Comparison of ENCODE assay signal across 1 fruit fly cellular context in the genomic region with DNA sequence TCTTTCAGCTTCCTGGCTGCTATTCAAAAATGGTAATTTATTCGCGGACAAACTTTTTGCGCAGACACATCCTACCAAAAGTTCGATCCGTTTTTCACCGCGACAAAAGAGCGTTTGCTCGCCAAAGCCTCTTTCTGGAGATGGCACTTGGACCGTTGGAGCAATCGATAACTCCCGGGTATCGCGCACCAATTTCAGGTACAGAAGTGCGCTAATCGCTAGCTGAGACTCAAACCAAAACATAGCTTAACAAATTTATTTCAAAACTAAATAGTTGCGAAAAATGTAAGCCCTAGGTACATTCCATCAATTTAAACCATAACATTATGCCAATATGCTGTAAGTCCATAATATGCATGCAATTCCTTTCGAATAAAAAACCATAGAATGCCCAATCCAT.
TF ChIP-seq lines count a peak whose summit lies in the region.

TSS of gene toc (minus strand) at position 78 of the 400 bp plus-strand sequence.

TF ChIP-seq in whole organism, embryonic, 481 proteins besides CTCF, POLR2A, EP300 and RAD21 (continued from another document and continues in another):
- TF ChIP-seq CG9817 (tag; optimal IDR thresholded peaks at IDR 0.05; lab: Kevin White, UChicago) (no peak), CG13894 (tag; optimal IDR thresholded peaks at IDR 0.05; lab: Kevin White, UChicago) (peak; percentile 5), row (GFP tag; IDR thresholded peaks at IDR 0.05; lab: Robert Waterston, UW) (peak; percentile 34; the same call in 1 of the 3 replicates), Dip2 (GFP tag; IDR thresholded peaks at IDR 0.05; lab: Robert Waterston, UW) (no peak), CG17385 (GFP tag; optimal IDR thresholded peaks at IDR 0.05; lab: Kevin White, UChicago) (no peak), CG15601 (tag; optimal IDR thresholded peaks at IDR 0.05; lab: Kevin White, UChicago) (peak; percentile 14), Ptx1 (GFP tag; IDR thresholded peaks at IDR 0.05; lab: Robert Waterston, UW) (no peak), CG18476 (GFP tag; optimal IDR thresholded peaks at IDR 0.05; lab: Kevin White, UChicago) (no peak), sug (tag; optimal IDR thresholded peaks at IDR 0.05; lab: Kevin White, UChicago) (peak; percentile 10), tin (GFP tag; optimal IDR thresholded peaks at IDR 0.05; lab: Kevin White, UChicago) (no peak), fd96Cb (tag; optimal IDR thresholded peaks at IDR 0.05; lab: Kevin White, UChicago) (no peak), Dp (GFP tag; optimal IDR thresholded peaks at IDR 0.05; lab: Kevin White, UChicago) (peak; percentile 56), CG18011 (GFP tag; optimal IDR thresholded peaks at IDR 0.05; lab: Kevin White, UChicago) (no peak), CG10654 (GFP tag; optimal IDR thresholded peaks at IDR 0.05; lab: Kevin White, UChicago) (no peak), sr (GFP tag; IDR thresholded peaks at IDR 0.05; lab: Robert Waterston, UW) (no peak), Hr3 (GFP tag; optimal IDR thresholded peaks at IDR 0.05; lab: Kevin White, UChicago) (no peak), br (optimal IDR thresholded peaks at IDR 0.05; lab: Kevin White, UChicago) (no peak), HLH3B (GFP tag; IDR thresholded peaks at IDR 0.05; lab: Robert Waterston, UW) (no peak), Awh (GFP tag; IDR thresholded peaks at IDR 0.05; lab: Robert Waterston, UW) (no peak), ind (GFP tag; optimal IDR thresholded peaks at IDR 0.05; lab: Kevin White, UChicago) (no peak), luna (GFP tag; optimal IDR thresholded peaks at IDR 0.05; lab: Kevin White, UChicago) (no peak), so (GFP tag; IDR thresholded peaks at IDR 0.05; lab: Robert Waterston, UW) (no peak), bsh (GFP tag; optimal IDR thresholded peaks at IDR 0.05; lab: Kevin White, UChicago) (no peak), Ets65A (GFP tag; lab: Kevin White, UChicago) (no peak), CG14667 (GFP tag; IDR thresholded peaks at IDR 0.05; lab: Robert Waterston, UW) (no peak), CG7556 (GFP tag; optimal IDR thresholded peaks at IDR 0.05; lab: Kevin White, UChicago) (no peak), exex (tag; optimal IDR thresholded peaks at IDR 0.05; lab: Kevin White, UChicago) (peak; percentile 20), CG3847 (GFP tag; IDR thresholded peaks at IDR 0.05; lab: Robert Waterston, UW) (no peak), H2.0 (GFP tag; IDR thresholded peaks at IDR 0.05; lab: Robert Waterston, UW) (no peak), CG11504 (tag; optimal IDR thresholded peaks at IDR 0.05; lab: Kevin White, UChicago) (peak; percentile 16), CG3065 (GFP tag; optimal IDR thresholded peaks at IDR 0.05; lab: Kevin White, UChicago) (no peak), CG1529 (GFP tag; optimal IDR thresholded peaks at IDR 0.05; lab: Kevin White, UChicago) (no peak), CG2120 (GFP tag; optimal IDR thresholded peaks at IDR 0.05; lab: Kevin White, UChicago) (no peak), CG12219 (GFP tag; optimal IDR thresholded peaks at IDR 0.05; lab: Kevin White, UChicago) (no peak), HmgZ (tag; optimal IDR thresholded peaks at IDR 0.05; lab: Kevin White, UChicago) (peak; percentile 53), CG3726 (GFP tag; IDR thresholded peaks at IDR 0.05; lab: Robert Waterston, UW) (no peak), CG15514 (GFP tag; optimal IDR thresholded peaks at IDR 0.05; lab: Kevin White, UChicago) (peak; percentile 97), CG2116 (GFP tag; optimal IDR thresholded peaks at IDR 0.05; lab: Kevin White, UChicago) (peak; percentile 55), CG11398 (GFP tag; optimal IDR thresholded peaks at IDR 0.05; lab: Kevin White, UChicago) (no peak), CG4282 (GFP tag; optimal IDR thresholded peaks at IDR 0.05; lab: Kevin White, UChicago) (no peak), bab2 (GFP tag; optimal IDR thresholded peaks at IDR 0.05; lab: Kevin White, UChicago) (no peak), CG3163 (GFP tag; optimal IDR thresholded peaks at IDR 0.05; lab: Kevin White, UChicago) (peak; percentile 75), Blimp-1 (GFP tag; optimal IDR thresholded peaks at IDR 0.05; lab: Kevin White, UChicago) (no peak), CG14710 (tag; optimal IDR thresholded peaks at IDR 0.05; lab: Kevin White, UChicago) (peak; percentile 42), ci (GFP tag; IDR thresholded peaks at IDR 0.05; lab: Robert Waterston, UW) (peak; percentile 30; the same call in 1 of the 3 replicates), CG16863 (GFP tag; optimal IDR thresholded peaks at IDR 0.05; lab: Kevin White, UChicago) (no peak), CoRest (tag; optimal IDR thresholded peaks at IDR 0.05; lab: Kevin White, UChicago) (peak; percentile 43), disco-r (GFP tag; optimal IDR thresholded peaks at IDR 0.05; lab: Kevin White, UChicago) (no peak), slou (GFP tag; optimal IDR thresholded peaks at IDR 0.05; lab: Kevin White, UChicago) (no peak), Hmr (GFP tag; optimal IDR thresholded peaks at IDR 0.05; lab: Kevin White, UChicago) (peak; percentile 47), CG1233 (GFP tag; optimal IDR thresholded peaks at IDR 0.05; lab: Kevin White, UChicago) (no peak), CG2199 (GFP tag; IDR thresholded peaks at IDR 0.05; lab: Robert Waterston, UW) (peak; percentile 12; the same call in 1 of the 3 replicates), gem (tag; optimal IDR thresholded peaks at IDR 0.05; lab: Kevin White, UChicago) (no peak), CG3995 (GFP tag; optimal IDR thresholded peaks at IDR 0.05; lab: Kevin White, UChicago) (no peak), CG2712 (tag; optimal IDR thresholded peaks at IDR 0.05; lab: Kevin White, UChicago) (no peak), onecut (GFP tag; IDR thresholded peaks at IDR 0.05; lab: Robert Waterston, UW) (peak; percentile 30; the same call in 1 of the 2 replicates), ap (GFP tag; IDR thresholded peaks at IDR 0.05; lab: Robert Waterston, UW) (no peak), CG4854 (GFP tag; optimal IDR thresholded peaks at IDR 0.05; lab: Kevin White, UChicago) (no peak), CrebB (tag; optimal IDR thresholded peaks at IDR 0.05; lab: Kevin White, UChicago) (peak; percentile 39), CG10274 (GFP tag; optimal IDR thresholded peaks at IDR 0.05; lab: Kevin White, UChicago) (no peak), PHDP (tag; optimal IDR thresholded peaks at IDR 0.05; lab: Kevin White, UChicago) (no peak), CG14965 (GFP tag; optimal IDR thresholded peaks at IDR 0.05; lab: Kevin White, UChicago; ENCODE audit: borderline replicate concordance) (no peak), stwl (tag; optimal IDR thresholded peaks at IDR 0.05; lab: Kevin White, UChicago) (peak; percentile 94), tup (GFP tag; optimal IDR thresholded peaks at IDR 0.05; lab: Kevin White, UChicago) (no peak), mam (GFP tag; optimal IDR thresholded peaks at IDR 0.05; lab: Kevin White, UChicago) (no peak), gfzf (GFP tag; optimal IDR thresholded peaks at IDR 0.05; lab: Kevin White, UChicago) (peak; percentile 40), MBD-R2 (GFP tag; IDR thresholded peaks at IDR 0.05; lab: Robert Waterston, UW) (peak; percentile 68), CG12769 (tag; optimal IDR thresholded peaks at IDR 0.05; lab: Kevin White, UChicago) (peak; percentile 25), Sry-β (GFP tag; optimal IDR thresholded peaks at IDR 0.05; lab: Kevin White, UChicago) (no peak), CG12071 (GFP tag; optimal IDR thresholded peaks at IDR 0.05; lab: Kevin White, UChicago) (no peak), Doc3 (GFP tag; IDR thresholded peaks at IDR 0.05; lab: Robert Waterston, UW; ENCODE audit: partially characterized antibody) (peak; percentile 68), Vsx1 (GFP tag; optimal IDR thresholded peaks at IDR 0.05; lab: Kevin White, UChicago) (no peak), Gug (GFP tag; IDR thresholded peaks at IDR 0.05; lab: Robert Waterston, UW) (no peak), sens (GFP tag; lab: Kevin White, UChicago) (peak; percentile 72), HHEX (GFP tag; optimal IDR thresholded peaks at IDR 0.05; lab: Kevin White, UChicago) (no peak), corto (GFP tag; optimal IDR thresholded peaks at IDR 0.05; lab: Kevin White, UChicago) (no peak), gro (GFP tag; optimal IDR thresholded peaks at IDR 0.05; lab: Kevin White, UChicago) (peak; percentile 43), sqz (GFP tag; optimal IDR thresholded peaks at IDR 0.05; lab: Kevin White, UChicago) (no peak), E2f2 (GFP tag; IDR thresholded peaks at IDR 0.05; lab: Robert Waterston, UW) (peak; percentile 68), pnt (GFP tag; optimal IDR thresholded peaks at IDR 0.05; lab: Kevin White, UChicago) (no peak), eve (GFP tag; optimal IDR thresholded peaks at IDR 0.05; lab: Kevin White, UChicago) (no peak), Hr78 (GFP tag; optimal IDR thresholded peaks at IDR 0.05; lab: Kevin White, UChicago) (no peak), abd-A (tag; optimal IDR thresholded peaks at IDR 0.05; lab: Kevin White, UChicago) (peak; percentile 39), CG16813 (GFP tag; IDR thresholded peaks at IDR 0.05; lab: Robert Waterston, UW; ENCODE audit: partially characterized antibody) (peak; percentile 85), ewg (GFP tag; optimal IDR thresholded peaks at IDR 0.05; lab: Kevin White, UChicago) (peak; percentile 79), CG17186 (GFP tag; optimal IDR thresholded peaks at IDR 0.05; lab: Kevin White, UChicago) (peak; percentile 97), CG31441 (GFP tag; IDR thresholded peaks at IDR 0.05; lab: Robert Waterston, UW) (no peak), CG9215 (GFP tag; IDR thresholded peaks at IDR 0.05; lab: Robert Waterston, UW) (no peak), en (GFP tag; optimal IDR thresholded peaks at IDR 0.05; lab: Kevin White, UChicago) (no peak), CG10321 (GFP tag; IDR thresholded peaks at IDR 0.05; lab: Robert Waterston, UW) (no peak), crp (GFP tag; optimal IDR thresholded peaks at IDR 0.05; lab: Kevin White, UChicago) (no peak), CG42726 (GFP tag; IDR thresholded peaks at IDR 0.05; lab: Robert Waterston, UW; ENCODE audit: partially characterized antibody) (peak; percentile 88), Taf1 (GFP tag; IDR thresholded peaks at IDR 0.05; lab: Robert Waterston, UW) (no peak), unpg (GFP tag; optimal IDR thresholded peaks at IDR 0.05; lab: Kevin White, UChicago) (no peak), ara (GFP tag; IDR thresholded peaks at IDR 0.05; lab: Robert Waterston, UW) (no peak), ems (GFP tag; optimal IDR thresholded peaks at IDR 0.05; lab: Kevin White, UChicago) (no peak), phol (tag; optimal IDR thresholded peaks at IDR 0.05; lab: Kevin White, UChicago) (peak; percentile 11), ATbp (GFP tag; optimal IDR thresholded peaks at IDR 0.05; lab: Kevin White, UChicago) (no peak), CG11695 (GFP tag; IDR thresholded peaks at IDR 0.05; lab: Robert Waterston, UW) (no peak), CG34422 (GFP tag; IDR thresholded peaks at IDR 0.05; lab: Robert Waterston, UW) (no peak), nmo (GFP tag; optimal IDR thresholded peaks at IDR 0.05; lab: Kevin White, UChicago) (peak; percentile 28), hbn (GFP tag; IDR thresholded peaks at IDR 0.05; lab: Robert Waterston, UW; ENCODE audit: partially characterized antibody) (peak; percentile 65), yki (optimal IDR thresholded peaks at IDR 0.05; lab: Kevin White, UChicago) (no peak), CG5180 (GFP tag; optimal IDR thresholded peaks at IDR 0.05; lab: Kevin White, UChicago) (peak; percentile 4), D (optimal IDR thresholded peaks at IDR 0.05; lab: Kevin White, UChicago) (no peak), D (GFP tag; optimal IDR thresholded peaks at IDR 0.05; lab: Kevin White, UChicago) (no peak), CG11247 (GFP tag; IDR thresholded peaks at IDR 0.05; lab: Robert Waterston, UW) (no peak), sc (optimal IDR thresholded peaks at IDR 0.05; lab: Kevin White, UChicago) (no peak), sc (GFP tag; optimal IDR thresholded peaks at IDR 0.05; lab: Kevin White, UChicago) (no peak), CG14860 (GFP tag; IDR thresholded peaks at IDR 0.05; lab: Robert Waterston, UW; ENCODE audit: partially characterized antibody) (peak; percentile 70), E2f1 (GFP tag; IDR thresholded peaks at IDR 0.05; lab: Robert Waterston, UW) (no peak), nerfin-2 (GFP tag; IDR thresholded peaks at IDR 0.05; lab: Robert Waterston, UW; ENCODE audit: partially characterized antibody) (peak; percentile 66), CG11560 (tag; IDR thresholded peaks at IDR 0.05; lab: Robert Waterston, UW) (no peak), CG1603 (tag; optimal IDR thresholded peaks at IDR 0.05; lab: Kevin White, UChicago) (peak; percentile 73), Dip3 (GFP tag; optimal IDR thresholded peaks at IDR 0.05; lab: Kevin White, UChicago) (no peak), YL-1 (GFP tag; optimal IDR thresholded peaks at IDR 0.05; lab: Kevin White, UChicago) (no peak), pan (optimal IDR thresholded peaks at IDR 0.05; lab: Kevin White, UChicago) (no peak), pan (GFP tag; optimal IDR thresholded peaks at IDR 0.05 in 1 of 2, IDR thresholded peaks at IDR 0.05 in 1 of 2) (no peak), CG14050 (GFP tag; IDR thresholded peaks at IDR 0.05; lab: Robert Waterston, UW) (no peak), CG12299 (tag; optimal IDR thresholded peaks at IDR 0.05; lab: Kevin White, UChicago) (no peak), CG4360 (GFP tag; IDR thresholded peaks at IDR 0.05; lab: Robert Waterston, UW) (no peak), Trl (optimal IDR thresholded peaks at IDR 0.05; lab: Kevin White, UChicago) (peak in 1 of 2 experiments; percentile 35), Trl (GFP tag; optimal IDR thresholded peaks at IDR 0.05; lab: Kevin White, UChicago) (peak; percentile 18), CG32772 (GFP tag; IDR thresholded peaks at IDR 0.05; lab: Robert Waterston, UW) (no peak), CG8388 (GFP tag; optimal IDR thresholded peaks at IDR 0.05; lab: Kevin White, UChicago) (no peak), trem (tag; optimal IDR thresholded peaks at IDR 0.05; lab: Kevin White, UChicago) (peak; percentile 54), CG1832 (GFP tag; optimal IDR thresholded peaks at IDR 0.05; lab: Kevin White, UChicago) (no peak), scrt (GFP tag; optimal IDR thresholded peaks at IDR 0.05; lab: Kevin White, UChicago) (no peak), CG15479 (GFP tag; optimal IDR thresholded peaks at IDR 0.05; lab: Kevin White, UChicago) (no peak), cwo (GFP tag; optimal IDR thresholded peaks at IDR 0.05; lab: Kevin White, UChicago) (no peak), chinmo (GFP tag; IDR thresholded peaks at IDR 0.05; lab: Robert Waterston, UW; ENCODE audit: partially characterized antibody) (peak; percentile 81; the same call in 1 of the 4 replicates), Six4 (GFP tag; optimal IDR thresholded peaks at IDR 0.05; lab: Kevin White, UChicago) (no peak), CG13123 (GFP tag; optimal IDR thresholded peaks at IDR 0.05; lab: Kevin White, UChicago) (no peak)
